Worm (Caenorhabditis elegans) whole organism, midembryonic: ENCODE results near the gene C18E9.7.

Experiments used
- T22C8.4 ChIP-seq: fragments of 200-800 bp; sonication (Bioruptor generic); IDR thresholded peaks from 2 replicates; pipeline ENCODE4 v1.3.6; 2022; ENCODE audit warnings: missing genetic modification characterization, missing compliant biosample characterization
- flt-1 ChIP-seq: fragments of 200-800 bp; sonication (Bioruptor generic); IDR thresholded peaks from 2 replicates; pipeline ENCODE4 v1.3.6; 2022; ENCODE audit warnings: missing genetic modification characterization, missing compliant biosample characterization
- klf-2 ChIP-seq: fragments of 200-800 bp; sonication (Bioruptor generic); conservative IDR thresholded peaks from 2 replicates; pipeline ENCODE4 v1.3.6; 2022; ENCODE audit warnings: missing genetic modification reagents, missing genetic modification characterization, missing compliant biosample characterization

DNA sequence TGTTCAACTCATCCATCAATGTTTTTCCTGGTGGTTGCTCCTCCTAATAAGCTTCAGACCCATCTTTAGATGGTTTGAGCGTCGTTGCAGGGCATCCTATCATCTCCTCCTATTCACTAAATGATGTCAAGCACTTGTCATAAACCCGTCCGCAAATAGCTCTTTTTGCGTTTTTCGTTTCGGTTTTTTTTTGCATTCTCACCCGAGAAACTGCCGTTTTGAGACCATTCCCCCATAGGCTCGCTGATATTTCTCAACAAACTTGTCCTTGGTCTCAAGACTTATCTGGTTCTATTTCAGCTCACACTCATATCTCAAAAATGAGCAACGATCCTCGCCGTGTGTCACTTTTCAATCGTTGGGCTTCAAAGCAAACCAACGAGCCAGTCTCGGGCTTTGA lies 22.2 kb downstream of the C18E9.7 start, which contains the start of gene cal-2:
- TF ChIP-seq flt-1, result no peak
- TF ChIP-seq klf-2, result no peak
- no peak for TF ChIP-seq T22C8.4
